Worm (Caenorhabditis elegans) whole organism, mixed stage, embryonic: ENCODE measurements around the gene B0432.7.

Experiments used
- M03D4.4 ChIP-seq: sonication (generic microtip); optimal IDR thresholded peaks from 2 replicates; lab custom pipeline; 2017; ENCODE audit warnings: mild to moderate bottlenecking, missing genetic modification characterization, missing compliant biosample characterization
- bed-3 ChIP-seq: fragments of 200-800 bp; sonication (Bioruptor generic); optimal IDR thresholded peaks from 3 replicates; lab custom pipeline; 2018; ENCODE audit warnings: mild to moderate bottlenecking, missing genetic modification characterization, moderate library complexity, missing compliant biosample characterization
- blmp-1 ChIP-seq: fragments of 150-350 bp; optimal IDR thresholded peaks from 2 replicates; lab custom pipeline; 2014; ENCODE audit warnings: missing biosample characterization, missing genetic modification characterization
- ceh-39 ChIP-seq: fragments of 150-350 bp; optimal IDR thresholded peaks from 2 replicates; lab custom pipeline; 2014; ENCODE audit warnings: missing biosample characterization, missing genetic modification characterization
- ceh-43 ChIP-seq: fragments of 200-800 bp; sonication (Bioruptor generic); optimal IDR thresholded peaks from 2 replicates; lab custom pipeline; 2018; ENCODE audit warnings: mild to moderate bottlenecking, missing genetic modification characterization, moderate library complexity, missing compliant biosample characterization
- ceh-83 ChIP-seq: fragments of 200-800 bp; sonication (Bioruptor generic); optimal IDR thresholded peaks from 2 replicates; lab custom pipeline; 2018; ENCODE audit warnings: mild to moderate bottlenecking, missing genetic modification characterization, missing compliant biosample characterization
- ces-1 ChIP-seq: fragments of 150-350 bp; optimal IDR thresholded peaks from 2 replicates; lab custom pipeline; 2014; ENCODE audit warnings: missing biosample characterization, missing genetic modification reagents, missing genetic modification characterization
- cnd-1 ChIP-seq: fragments of 200-800 bp; sonication (Bioruptor generic); optimal IDR thresholded peaks from 2 replicates; lab custom pipeline; 2018; ENCODE audit warnings: mild to moderate bottlenecking, missing genetic modification characterization, missing compliant biosample characterization
- drap-1 ChIP-seq: fragments of 200-800 bp; sonication (Bioruptor generic); optimal IDR thresholded peaks from 3 replicates; lab custom pipeline; 2018; ENCODE audit warnings: mild to moderate bottlenecking, missing genetic modification characterization, missing compliant biosample characterization
- elt-1 ChIP-seq: sonication (generic microtip); optimal IDR thresholded peaks from 2 replicates; lab custom pipeline; 2017; ENCODE audit warnings: missing genetic modification characterization, mild to moderate bottlenecking, missing compliant biosample characterization, antibody characterized with exemption, moderate library complexity, borderline replicate concordance; ENCODE audit not compliant: insufficient read depth
- elt-3 ChIP-seq: fragments of 150-350 bp; optimal IDR thresholded peaks from 2 replicates; lab custom pipeline; 2014; ENCODE audit warnings: missing biosample characterization, missing genetic modification characterization
- flh-1 ChIP-seq: fragments of 200-800 bp; sonication (Bioruptor generic); optimal IDR thresholded peaks from 2 replicates; lab custom pipeline; 2018; ENCODE audit warnings: mild to moderate bottlenecking, missing genetic modification characterization, moderate library complexity, missing compliant biosample characterization
- ham-2 ChIP-seq: fragments of 200-800 bp; sonication (Bioruptor generic); optimal IDR thresholded peaks from 2 replicates; lab custom pipeline; 2018; ENCODE audit warnings: mild to moderate bottlenecking, missing genetic modification characterization, missing compliant biosample characterization
- hlh-1 ChIP-seq: fragments of 150-350 bp; optimal IDR thresholded peaks from 2 replicates; lab custom pipeline; 2014; ENCODE audit warnings: missing biosample characterization, missing genetic modification reagents, missing genetic modification characterization
- lin-13 ChIP-seq: fragments of 150-350 bp; optimal IDR thresholded peaks from 2 replicates; lab custom pipeline; 2014; ENCODE audit warnings: missing biosample characterization, missing genetic modification characterization
- lin-32 ChIP-seq: fragments of 200-800 bp; sonication (Bioruptor generic); optimal IDR thresholded peaks from 2 replicates; lab custom pipeline; 2018; ENCODE audit warnings: mild to moderate bottlenecking, missing genetic modification characterization, missing compliant biosample characterization
- lsy-2 ChIP-seq: fragments of 150-350 bp; optimal IDR thresholded peaks from 2 replicates; lab custom pipeline; 2014; ENCODE audit warnings: missing biosample characterization, missing genetic modification characterization
- mab-5 ChIP-seq: fragments of 150-350 bp; optimal IDR thresholded peaks from 2 replicates; lab custom pipeline; 2014; ENCODE audit warnings: missing biosample characterization, missing genetic modification characterization
- mep-1 ChIP-seq: fragments of 150-350 bp; optimal IDR thresholded peaks from 2 replicates; lab custom pipeline; 2017; ENCODE audit warnings: missing biosample characterization, missing genetic modification reagents, missing genetic modification characterization, inconsistent platforms
- mls-2 ChIP-seq: sonication (generic microtip); optimal IDR thresholded peaks from 2 replicates; lab custom pipeline; 2016; ENCODE audit warnings: mild to moderate bottlenecking, missing genetic modification characterization, moderate library complexity, missing compliant biosample characterization
- nhr-12 ChIP-seq: fragments of 150-350 bp; optimal IDR thresholded peaks from 2 replicates; lab custom pipeline; 2014; ENCODE audit warnings: missing biosample characterization, missing genetic modification characterization
- nhr-2 ChIP-seq: fragments of 150-350 bp; optimal IDR thresholded peaks from 2 replicates; lab custom pipeline; 2014; ENCODE audit warnings: missing biosample characterization, missing genetic modification characterization
- nhr-237 ChIP-seq: fragments of 150-350 bp; optimal IDR thresholded peaks from 2 replicates; lab custom pipeline; 2014; ENCODE audit warnings: missing biosample characterization, missing genetic modification characterization
- nhr-28 ChIP-seq: fragments of 150-350 bp; optimal IDR thresholded peaks from 2 replicates; lab custom pipeline; 2014; ENCODE audit warnings: missing biosample characterization, missing genetic modification characterization
- nhr-76 ChIP-seq: sonication (generic microtip); optimal IDR thresholded peaks from 2 replicates; lab custom pipeline; 2017; ENCODE audit warnings: missing biosample characterization, missing genetic modification characterization
- pha-4 ChIP-seq: fragments of 150-350 bp; optimal IDR thresholded peaks from 2 replicates; lab custom pipeline; 2018; ENCODE audit warnings: missing biosample characterization, missing genetic modification reagents, missing genetic modification characterization
- sem-2 ChIP-seq: fragments of 200-800 bp; sonication (Bioruptor generic); optimal IDR thresholded peaks from 2 replicates; lab custom pipeline; 2018; ENCODE audit warnings: mild to moderate bottlenecking, missing genetic modification characterization, missing compliant biosample characterization
- snpc-4 ChIP-seq: fragments of 150-350 bp; optimal IDR thresholded peaks from 2 replicates; lab custom pipeline; 2014; ENCODE audit warnings: missing biosample characterization, missing genetic modification characterization
- sptf-1 ChIP-seq: sonication (generic microtip); optimal IDR thresholded peaks from 2 replicates; lab custom pipeline; 2017; ENCODE audit warnings: mild to moderate bottlenecking, missing genetic modification characterization, moderate library complexity, missing compliant biosample characterization
- tbx-8 ChIP-seq: fragments of 200-800 bp; sonication (Bioruptor generic); optimal IDR thresholded peaks from 2 replicates; lab custom pipeline; 2018; ENCODE audit warnings: mild to moderate bottlenecking, missing genetic modification characterization, moderate library complexity, missing compliant biosample characterization
- unc-120 ChIP-seq: sonication (generic microtip); optimal IDR thresholded peaks from 2 replicates; lab custom pipeline; 2017; ENCODE audit warnings: missing genetic modification characterization, missing compliant biosample characterization; ENCODE audit not compliant: poor library complexity, severe bottlenecking
- unc-39 ChIP-seq: fragments of 150-350 bp; optimal IDR thresholded peaks from 2 replicates; lab custom pipeline; 2014; ENCODE audit warnings: missing biosample characterization, missing genetic modification characterization
- unc-62 ChIP-seq: fragments of 150-350 bp; optimal IDR thresholded peaks from 2 replicates; lab custom pipeline; 2014; ENCODE audit warnings: missing biosample characterization, missing genetic modification reagents, missing genetic modification characterization
- zip-8 ChIP-seq: fragments of 150-350 bp; optimal IDR thresholded peaks from 2 replicates; lab custom pipeline; 2014; ENCODE audit warnings: missing biosample characterization, missing genetic modification characterization
- ztf-11 ChIP-seq: fragments of 150-350 bp; optimal IDR thresholded peaks from 2 replicates; lab custom pipeline; 2014; ENCODE audit warnings: missing biosample characterization, missing genetic modification characterization

B0432.7 gene

DNA sequence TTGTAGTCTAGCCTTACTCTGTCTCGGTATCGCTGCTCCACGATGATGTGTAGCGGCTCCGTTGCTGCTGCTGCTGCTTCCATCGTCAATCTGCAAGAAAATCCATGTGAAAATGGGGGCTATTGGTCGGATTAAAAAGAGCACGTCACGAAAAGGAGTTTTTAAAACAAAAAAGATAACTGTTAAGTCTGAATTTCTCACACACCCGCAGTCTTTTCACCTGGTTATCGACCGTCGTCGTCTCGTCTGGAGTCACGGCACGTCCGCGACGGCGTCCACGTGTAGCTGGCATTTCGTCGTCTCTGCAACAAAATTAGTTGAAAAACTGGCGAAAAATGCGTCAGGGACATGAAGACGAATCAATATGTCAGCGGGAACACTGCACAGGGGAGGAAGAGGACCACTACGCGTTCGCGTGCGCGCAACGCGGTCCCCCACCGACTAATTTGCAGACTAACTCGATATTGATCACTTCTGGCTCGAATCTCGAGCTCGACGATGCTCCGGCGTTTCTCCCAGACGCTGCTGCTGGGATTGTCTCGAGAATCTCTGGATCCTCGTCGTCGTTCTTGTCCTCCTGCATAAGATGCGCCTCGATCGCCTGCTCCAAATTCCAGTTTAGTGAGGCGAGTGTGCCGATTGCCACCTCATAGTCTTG lies 53.8 kb downstream of the B0432.7 start:
- TF ChIP-seq cnd-1 = no peak
- peak; percentile 21 for TF ChIP-seq ham-2

DNA sequence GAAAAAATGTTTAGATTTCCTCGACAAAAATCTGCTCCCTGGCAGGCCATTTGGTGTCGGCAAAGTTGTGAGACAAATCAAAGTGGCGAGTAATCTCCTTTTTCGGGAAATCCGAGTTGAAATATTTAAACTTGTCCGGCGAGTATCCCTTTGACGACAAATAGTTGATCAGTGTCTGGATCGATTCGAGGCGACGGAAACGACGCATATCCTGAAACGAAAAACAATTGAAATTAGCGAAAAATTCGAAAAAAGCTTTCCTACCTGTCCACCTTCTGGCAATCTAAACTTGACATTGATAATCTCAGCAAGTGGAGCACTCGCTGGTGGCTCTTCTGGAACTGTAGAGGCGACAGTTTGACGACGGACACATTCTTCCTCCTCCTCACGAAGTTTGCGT lies 56.5 kb downstream of the B0432.7 start:
- TF ChIP-seq ceh-43 (GFP tag; lab: Kevin White, UChicago) (no peak), zip-8 (tag; lab: Kevin White, UChicago) (no peak), unc-120 (tag; lab: Kevin White, UChicago) (no peak), tbx-8 (GFP tag; lab: Kevin White, UChicago) (no peak), ztf-11 (tag; lab: Kevin White, UChicago) (no peak), sptf-1 (tag; lab: Kevin White, UChicago) (no peak), ham-2 (no peak)

DNA sequence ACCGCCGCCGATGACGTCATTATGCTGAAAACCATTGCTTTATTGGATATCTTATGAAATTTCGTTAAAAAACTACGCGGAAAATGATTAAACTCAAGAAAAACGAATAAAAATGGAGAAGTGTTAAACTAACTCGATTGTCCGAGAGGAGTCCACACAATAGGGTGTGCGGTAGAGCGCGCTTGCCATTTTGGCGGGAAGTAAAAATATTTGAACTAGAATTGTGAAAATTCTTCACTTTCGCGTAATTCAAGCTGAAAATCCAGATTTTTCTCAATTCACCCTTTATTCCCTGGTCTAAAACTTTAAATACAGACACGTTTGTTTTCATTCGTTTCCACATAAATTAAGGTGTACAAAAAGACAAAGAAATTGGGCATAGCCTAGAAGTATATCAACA lies 57.2 kb downstream of the B0432.7 start, which contains the start of gene F48A11.4:
F48A11.4 (minus strand) TSS at position 24 of the 400 bp plus-strand sequence.
- TF ChIP-seq mls-2 (peak; percentile 29), nhr-12 (tag; lab: Kevin White, UChicago) (no peak), nhr-28 (tag; lab: Kevin White, UChicago) (no peak), sem-2 (GFP tag; lab: Kevin White, UChicago) (no peak), snpc-4 (tag; lab: Kevin White, UChicago) (no peak), lin-32 (no peak), unc-120 (tag; lab: Kevin White, UChicago) (peak; percentile 1), unc-62 (GFP tag; lab: Kevin White, UChicago) (peak; percentile 32), flh-1 (GFP tag; lab: Kevin White, UChicago) (no peak), ceh-83 (GFP tag; lab: Kevin White, UChicago) (peak; percentile 39), ztf-11 (tag; lab: Kevin White, UChicago) (peak; percentile 21), pha-4 (tag; lab: Kevin White, UChicago) (peak; percentile 92), drap-1 (peak; percentile 46), lin-13 (tag; lab: Kevin White, UChicago) (peak; percentile 91), mab-5 (tag; lab: Kevin White, UChicago) (no peak), nhr-2 (tag; lab: Kevin White, UChicago) (peak; percentile 44), elt-3 (tag; lab: Kevin White, UChicago) (no peak), nhr-237 (peak; percentile 89), blmp-1 (no peak), bed-3 (GFP tag; lab: Kevin White, UChicago) (no peak), ceh-43 (GFP tag; lab: Kevin White, UChicago) (no peak), ham-2 (no peak), ceh-39 (peak; percentile 63), sptf-1 (tag; lab: Kevin White, UChicago) (peak; percentile 79), tbx-8 (GFP tag; lab: Kevin White, UChicago) (peak; percentile 4), mep-1 (tag; lab: Kevin White, UChicago) (peak; percentile 86), ces-1 (GFP tag; lab: Kevin White, UChicago) (peak; percentile 68), hlh-1 (tag; lab: Kevin White, UChicago) (no peak), zip-8 (tag; lab: Kevin White, UChicago) (peak; percentile 52), lsy-2 (tag; lab: Kevin White, UChicago) (peak; percentile 84), unc-39 (no peak), elt-1 (tag; lab: Kevin White, UChicago) (no peak), M03D4.4 (tag; lab: Kevin White, UChicago) (peak; percentile 46), cnd-1 (peak; percentile 31), nhr-76 (tag; lab: Kevin White, UChicago) (no peak)
